Worm (Caenorhabditis elegans): ENCODE measurements around the gene W09G12.8.

W09G12.8 gene

ce11 chrIV:1274583-1274982 is 48.6 kb downstream of the W09G12.8 start, which contains the start of gene C09E9.1:
Gene C09E9.1, plus strand, starts transcription at chrIV:1274868.
- TF ChIP-seq mef-2 (tag; optimal IDR thresholded peaks at IDR 0.05), result no peak
- peak; percentile 85 for TF ChIP-seq nhr-47 (tag; optimal IDR thresholded peaks at IDR 0.05)
- TF ChIP-seq lsy-2 (tag; optimal IDR thresholded peaks at IDR 0.05), result peak; percentile 67 to 73
- TF ChIP-seq dpl-1 (GFP tag; optimal IDR thresholded peaks at IDR 0.05), result peak; percentile 80 to 88 (median 80)
- TF ChIP-seq mep-1 (tag; optimal IDR thresholded peaks at IDR 0.05), result peak; percentile 67
- TF ChIP-seq ceh-82 (tag; optimal IDR thresholded peaks at IDR 0.05), result peak in 2 of 3 experiments; percentile 25 to 71
- TF ChIP-seq nhr-237 (tag; optimal IDR thresholded peaks at IDR 0.05), result no peak
- no peak for TF ChIP-seq ceh-63 (GFP tag; optimal IDR thresholded peaks at IDR 0.05)
- peak; percentile 77 for TF ChIP-seq lin-15B (tag; optimal IDR thresholded peaks at IDR 0.05)
- peak; percentile 59 for TF ChIP-seq jun-1 (tag; optimal IDR thresholded peaks at IDR 0.05)
- TF ChIP-seq swsn-7 (tag; optimal IDR thresholded peaks at IDR 0.05), result peak; percentile 75
- peak; percentile 52 for TF ChIP-seq lin-13 (GFP tag; optimal IDR thresholded peaks at IDR 0.05)
- TF ChIP-seq unc-86 (tag; optimal IDR thresholded peaks at IDR 0.05), result peak; percentile 77
- TF ChIP-seq hlh-4 (tag; optimal IDR thresholded peaks at IDR 0.05), result no peak
- peak; percentile 40 for TF ChIP-seq nhr-19 (GFP tag; conservative IDR thresholded peaks at IDR 0.05)
- peak; percentile 36; the same call in 1 of the 2 replicates for TF ChIP-seq mab-9 (GFP tag; IDR thresholded peaks at IDR 0.05)
- TF ChIP-seq efl-1 (optimal IDR thresholded peaks at IDR 0.05), result peak; percentile 84 to 90
- peak; percentile 88 to 98 for TF ChIP-seq efl-1 (GFP tag; optimal IDR thresholded peaks at IDR 0.05 in 1 of 2)
- no peak for TF ChIP-seq grh-1 (GFP tag; IDR thresholded peaks at IDR 0.05)
- no peak for TF ChIP-seq sox-4 (tag; optimal IDR thresholded peaks at IDR 0.05)
- TF ChIP-seq C34B4.2 (tag; optimal IDR thresholded peaks at IDR 0.05), result no peak
- peak; percentile 4 for TF ChIP-seq nhr-90 (tag; optimal IDR thresholded peaks at IDR 0.05; ENCODE audit: poor library complexity)
- peak; percentile 38 for TF ChIP-seq irx-1 (tag; optimal IDR thresholded peaks at IDR 0.05)
- peak; percentile 88 for TF ChIP-seq nhr-71 (tag; optimal IDR thresholded peaks at IDR 0.05)
- peak; percentile 74 for TF ChIP-seq rnt-1 (tag; optimal IDR thresholded peaks at IDR 0.05)
- peak; percentile 30 for TF ChIP-seq zip-4 (GFP tag; optimal IDR thresholded peaks at IDR 0.05)
- no peak for TF ChIP-seq unc-62 (GFP tag; optimal IDR thresholded peaks at IDR 0.05)
- peak in 1 of 6 experiments; percentile 59 for TF ChIP-seq elt-3 (tag; optimal IDR thresholded peaks at IDR 0.05)
- no peak for TF ChIP-seq unc-130 (tag; optimal IDR thresholded peaks at IDR 0.05)
- no peak for TF ChIP-seq ceh-88 (GFP tag; IDR thresholded peaks at IDR 0.05)
- TF ChIP-seq vab-15 (tag; optimal IDR thresholded peaks at IDR 0.05), result no peak
- peak; percentile 85 for TF ChIP-seq fkh-8 (tag; optimal IDR thresholded peaks at IDR 0.05)
- peak; percentile 39 for TF ChIP-seq nhr-11 (tag; optimal IDR thresholded peaks at IDR 0.05)
- TF ChIP-seq sptf-1 (tag; optimal IDR thresholded peaks at IDR 0.05), result no peak
- TF ChIP-seq fos-1 (tag; optimal IDR thresholded peaks at IDR 0.05), result no peak
- TF ChIP-seq lin-35 (GFP tag; optimal IDR thresholded peaks at IDR 0.05), result peak; percentile 86 to 92
- no peak for TF ChIP-seq sup-37 (GFP tag; optimal IDR thresholded peaks at IDR 0.05)
- TF ChIP-seq unc-98 (GFP tag; IDR thresholded peaks at IDR 0.05), result no peak
- no peak for TF ChIP-seq hpl-2 (GFP tag; optimal IDR thresholded peaks at IDR 0.05)
- no peak for TF ChIP-seq nhr-76 (tag; optimal IDR thresholded peaks at IDR 0.05)
- TF ChIP-seq nhr-28 (tag; optimal IDR thresholded peaks at IDR 0.05), result no peak
- no peak for TF ChIP-seq aly-2 (tag; optimal IDR thresholded peaks at IDR 0.05)
- TF ChIP-seq mdl-1 (tag; optimal IDR thresholded peaks at IDR 0.05), result peak; percentile 89 to 98
- TF ChIP-seq tbx-2 (tag; optimal IDR thresholded peaks at IDR 0.05), result peak; percentile 73
- TF ChIP-seq ceh-90 (tag; optimal IDR thresholded peaks at IDR 0.05), result no peak
- no peak for TF ChIP-seq pag-3 (tag; optimal IDR thresholded peaks at IDR 0.05; ENCODE audit: borderline replicate concordance, insufficient read depth)
- TF ChIP-seq nhr-85 (tag), result no peak
- TF ChIP-seq egl-13 (tag; optimal IDR thresholded peaks at IDR 0.05), result peak; percentile 72
- TF ChIP-seq skn-1 (tag; optimal IDR thresholded peaks at IDR 0.05), result peak; percentile 76
- TF ChIP-seq lin-14 (GFP tag; optimal IDR thresholded peaks at IDR 0.05), result peak; percentile 79
- TF ChIP-seq ztf-11 (tag; optimal IDR thresholded peaks at IDR 0.05), result peak in 1 of 2 experiments; percentile 24
- TF ChIP-seq elt-2 (tag; optimal IDR thresholded peaks at IDR 0.05), result peak; percentile 50
- TF ChIP-seq fkh-10 (GFP tag; optimal IDR thresholded peaks at IDR 0.05), result no peak
